Fruit fly (Drosophila melanogaster): ENCODE results near the gene Acbp2.
A peak's percentile ranks its signal among the peaks of the same experiment; 100 is the strongest.

Gene Acbp2

dm6 chr3L:7151521-7152465, 20.1 kb downstream of the Acbp2 start (continued):
- TF ChIP-seq cwo (GFP tag; optimal IDR thresholded peaks at IDR 0.05): no peak
- TF ChIP-seq CG3065 (GFP tag; optimal IDR thresholded peaks at IDR 0.05): no peak
- peak; percentile 92 for TF ChIP-seq sens (GFP tag)
- no peak for TF ChIP-seq pb (GFP tag; optimal IDR thresholded peaks at IDR 0.05)
- peak; percentile 49; the same call in 1 of the 2 replicates for TF ChIP-seq Ptx1 (GFP tag; IDR thresholded peaks at IDR 0.05)
- TF ChIP-seq CG1792 (GFP tag; optimal IDR thresholded peaks at IDR 0.05): no peak
- TF ChIP-seq Dip2 (GFP tag; IDR thresholded peaks at IDR 0.05): no peak
- TF ChIP-seq CG12391 (tag; optimal IDR thresholded peaks at IDR 0.05): peak; percentile 69
- peak; percentile 87 for TF ChIP-seq ci (GFP tag; IDR thresholded peaks at IDR 0.05)
- TF ChIP-seq CG34422 (GFP tag; IDR thresholded peaks at IDR 0.05): peak; percentile 69; the same call in 2 of the 3 replicates
- TF ChIP-seq jing (GFP tag; optimal IDR thresholded peaks at IDR 0.05): no peak
- TF ChIP-seq sisA (GFP tag; IDR thresholded peaks at IDR 0.05): peak; percentile 73
- peak; percentile 12 for TF ChIP-seq CG10431 (GFP tag; optimal IDR thresholded peaks at IDR 0.05)
- TF ChIP-seq hbn (GFP tag; IDR thresholded peaks at IDR 0.05; ENCODE audit: partially characterized antibody): no peak
- TF ChIP-seq CG10274 (GFP tag; optimal IDR thresholded peaks at IDR 0.05): no peak
- TF ChIP-seq Gsc (GFP tag; IDR thresholded peaks at IDR 0.05): peak; percentile 53; the same call in 1 of the 2 replicates
- peak; percentile 61 for TF ChIP-seq CG17359 (tag; optimal IDR thresholded peaks at IDR 0.05)
- peak; percentile 79 for TF ChIP-seq crol (GFP tag; IDR thresholded peaks at IDR 0.05)
- TF ChIP-seq Camta (GFP tag; optimal IDR thresholded peaks at IDR 0.05): peak; percentile 46
- 0 out of 2 replicates have a peak, but pooled peaks have one; percentile 31 for TF ChIP-seq CG3847 (GFP tag; IDR thresholded peaks at IDR 0.05)
- no peak for TF ChIP-seq oc (tag; optimal IDR thresholded peaks at IDR 0.05)
- no peak for TF ChIP-seq sc (optimal IDR thresholded peaks at IDR 0.05)
- TF ChIP-seq sc (GFP tag; optimal IDR thresholded peaks at IDR 0.05): peak; percentile 72
- TF ChIP-seq CG2120 (GFP tag; optimal IDR thresholded peaks at IDR 0.05): no peak
- TF ChIP-seq tx (GFP tag; optimal IDR thresholded peaks at IDR 0.05): no peak
- peak; percentile 53; the same call in 1 of the 3 replicates for TF ChIP-seq gce (GFP tag; IDR thresholded peaks at IDR 0.05)
- peak; percentile 51; the same call in 1 of the 2 replicates for TF ChIP-seq ranshi (GFP tag; IDR thresholded peaks at IDR 0.05)
- TF ChIP-seq CG1233 (GFP tag; optimal IDR thresholded peaks at IDR 0.05): no peak
- peak; percentile 44; the same call in 1 of the 2 replicates for TF ChIP-seq CG10959 (GFP tag; IDR thresholded peaks at IDR 0.05)
- TF ChIP-seq CG4360 (GFP tag; IDR thresholded peaks at IDR 0.05): peak; percentile 36; the same call in 1 of the 2 replicates
- no peak for TF ChIP-seq CG9932 (GFP tag; IDR thresholded peaks at IDR 0.05)
- TF ChIP-seq CG13123 (GFP tag; optimal IDR thresholded peaks at IDR 0.05): peak; percentile 26
- peak; percentile 67; the same call in 2 of the 3 replicates for TF ChIP-seq H15 (GFP tag; IDR thresholded peaks at IDR 0.05)
- TF ChIP-seq CG4854 (GFP tag; optimal IDR thresholded peaks at IDR 0.05): no peak
- TF ChIP-seq D19A (tag; optimal IDR thresholded peaks at IDR 0.05): peak; percentile 62
- no peak for TF ChIP-seq Adf1 (GFP tag; IDR thresholded peaks at IDR 0.05)
- TF ChIP-seq CG8089 (GFP tag; optimal IDR thresholded peaks at IDR 0.05): no peak
- TF ChIP-seq H2.0 (GFP tag; IDR thresholded peaks at IDR 0.05): peak; percentile 32; the same call in 1 of the 2 replicates
- no peak for TF ChIP-seq knrl (GFP tag; IDR thresholded peaks at IDR 0.05; ENCODE audit: partially characterized antibody)
- TF ChIP-seq lab (GFP tag; optimal IDR thresholded peaks at IDR 0.05): no peak
- peak; percentile 60 for TF ChIP-seq CG2678 (tag; optimal IDR thresholded peaks at IDR 0.05)
- no peak for TF ChIP-seq Ets97D (GFP tag; optimal IDR thresholded peaks at IDR 0.05)
- no peak for TF ChIP-seq CG32532 (GFP tag; IDR thresholded peaks at IDR 0.05)
- no peak for TF ChIP-seq CG11456 (GFP tag; IDR thresholded peaks at IDR 0.05)
- TF ChIP-seq CG6689 (GFP tag; IDR thresholded peaks at IDR 0.05): peak; percentile 77
- TF ChIP-seq onecut (GFP tag; IDR thresholded peaks at IDR 0.05): peak; percentile 33; the same call in 1 of the 2 replicates
- no peak for TF ChIP-seq CG6813 (GFP tag; optimal IDR thresholded peaks at IDR 0.05)
- no peak for TF ChIP-seq CG9215 (GFP tag; IDR thresholded peaks at IDR 0.05)
- no peak for TF ChIP-seq CrebB (tag; optimal IDR thresholded peaks at IDR 0.05)
